Fruit fly (Drosophila melanogaster) whole organism, pupa: ENCODE results near the gene CG43145.

ENCODE experiments used
- CG10348 ChIP-seq: fragments of 200-800 bp; sonication (Bioruptor generic); IDR thresholded peaks from 2 replicates; pipeline ENCODE4 v1.3.6; 2022; ENCODE audit warnings: missing biosample characterization, missing genetic modification characterization
- CG12605 ChIP-seq: fragments of 200-800 bp; sonication (Bioruptor generic); IDR thresholded peaks from 2 replicates; pipeline ENCODE4 v1.3.6; 2022; ENCODE audit warnings: missing biosample characterization, missing genetic modification characterization
- CG13204 ChIP-seq: fragments of 200-800 bp; sonication (Bioruptor generic); optimal IDR thresholded peaks from 2 replicates; lab custom pipeline; 2018; ENCODE audit warnings: missing biosample characterization, mild to moderate bottlenecking, missing genetic modification characterization, moderate library complexity
- CG14655 ChIP-seq: fragments of 200-800 bp; sonication (Bioruptor generic); optimal IDR thresholded peaks from 3 replicates; lab custom pipeline; 2017; ENCODE audit warnings: mild to moderate bottlenecking, missing biosample characterization, missing genetic modification reagents, missing genetic modification characterization
- CG15710 ChIP-seq: fragments of 200-800 bp; sonication (Bioruptor generic); optimal IDR thresholded peaks from 2 replicates; lab custom pipeline; 2018; ENCODE audit warnings: missing biosample characterization, mild to moderate bottlenecking, missing genetic modification characterization, moderate library complexity
- CG17806 ChIP-seq: fragments of 200-800 bp; sonication (Bioruptor generic); optimal IDR thresholded peaks from 2 replicates; lab custom pipeline; 2018; ENCODE audit warnings: missing biosample characterization, mild to moderate bottlenecking, missing genetic modification characterization, moderate library complexity
- CG32121 ChIP-seq: fragments of 200-800 bp; sonication (Bioruptor generic); IDR thresholded peaks from 2 replicates; pipeline ENCODE4 v1.3.6; 2022; ENCODE audit warnings: missing biosample characterization, missing genetic modification characterization
- CG34367 ChIP-seq: fragments of 200-800 bp; sonication (Bioruptor generic); optimal IDR thresholded peaks from 2 replicates; lab custom pipeline; 2018; ENCODE audit warnings: missing biosample characterization, mild to moderate bottlenecking, missing genetic modification characterization
- CG4496 ChIP-seq: fragments of 200-800 bp; sonication (Bioruptor generic); IDR thresholded peaks from 3 replicates; pipeline ENCODE4 v1.3.6; 2022; ENCODE audit warnings: missing biosample characterization, missing genetic modification characterization
- CG8159 ChIP-seq: fragments of 200-800 bp; sonication (Bioruptor generic); optimal IDR thresholded peaks from 3 replicates; lab custom pipeline; 2018; ENCODE audit warnings: missing biosample characterization, mild to moderate bottlenecking, missing genetic modification characterization, moderate library complexity
- CG8301 ChIP-seq: fragments of 200-800 bp; sonication (Bioruptor generic); optimal IDR thresholded peaks from 2 replicates; lab custom pipeline; 2018; ENCODE audit warnings: missing biosample characterization, mild to moderate bottlenecking, missing genetic modification characterization
- CG9948 ChIP-seq: fragments of 200-800 bp; sonication (Bioruptor generic); optimal IDR thresholded peaks from 2 replicates; lab custom pipeline; 2018; ENCODE audit warnings: missing biosample characterization, mild to moderate bottlenecking, missing genetic modification characterization, moderate library complexity
- D1 ChIP-seq: fragments of 200-800 bp; sonication (Bioruptor generic); optimal IDR thresholded peaks from 2 replicates; lab custom pipeline; 2018; ENCODE audit warnings: missing biosample characterization, mild to moderate bottlenecking, missing genetic modification characterization, moderate library complexity
- EcR ChIP-seq: fragments of 200-800 bp; sonication (Bioruptor generic); optimal IDR thresholded peaks from 3 replicates; lab custom pipeline; 2019; ENCODE audit warnings: missing biosample characterization, missing genetic modification characterization, mild to moderate bottlenecking, moderate library complexity, missing genetic modification reagents
- Ets98B ChIP-seq: fragments of 200-800 bp; sonication (Bioruptor generic); IDR thresholded peaks from 2 replicates; pipeline ENCODE4 v1.3.6; 2022; ENCODE audit warnings: missing biosample characterization, missing genetic modification characterization
- Pif1A ChIP-seq: fragments of 200-800 bp; sonication (Bioruptor generic); optimal IDR thresholded peaks from 3 replicates; lab custom pipeline; 2016; ENCODE audit warnings: missing biosample characterization, missing genetic modification characterization
- Pif1B ChIP-seq: fragments of 200-800 bp; sonication (Bioruptor generic); optimal IDR thresholded peaks from 3 replicates; lab custom pipeline; 2016; ENCODE audit warnings: missing biosample characterization, missing genetic modification characterization
- Snoo ChIP-seq: fragments of 200-800 bp; sonication (Bioruptor generic); optimal IDR thresholded peaks from 3 replicates; lab custom pipeline; 2017; ENCODE audit warnings: missing biosample characterization, mild to moderate bottlenecking, missing genetic modification characterization, inconsistent platforms
- fd96Ca ChIP-seq: fragments of 200-800 bp; sonication (Bioruptor generic); IDR thresholded peaks from 3 replicates; pipeline ENCODE4 v1.3.6; 2022; ENCODE audit warnings: missing biosample characterization, missing genetic modification characterization
- gl ChIP-seq: fragments of 200-800 bp; sonication (Bioruptor generic); optimal IDR thresholded peaks from 2 replicates; lab custom pipeline; 2018; ENCODE audit warnings: missing biosample characterization, mild to moderate bottlenecking, missing genetic modification characterization
- rn ChIP-seq: fragments of 200-800 bp; sonication (Bioruptor generic); IDR thresholded peaks from 2 replicates; pipeline ENCODE4 v1.3.6; 2022; ENCODE audit warnings: missing biosample characterization, missing genetic modification characterization

Gene CG43145

DNA sequence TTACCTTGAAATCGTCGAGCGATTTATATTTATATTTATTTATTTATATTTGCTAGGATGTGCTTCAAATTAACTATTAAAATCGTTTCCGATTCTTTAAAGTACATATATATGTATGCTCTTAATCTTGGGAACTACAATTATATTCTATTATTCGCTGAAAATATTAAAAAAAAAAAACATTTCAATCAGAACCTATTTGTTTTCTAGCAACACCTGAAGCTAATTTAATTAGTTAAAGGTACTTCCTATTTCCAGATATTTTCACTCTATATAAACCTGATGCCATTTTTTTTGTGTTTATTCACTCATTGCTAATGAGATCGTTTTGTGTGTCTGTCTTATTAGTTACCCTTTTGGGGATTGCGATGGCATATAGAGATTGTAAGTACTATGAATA lies 636 bp upstream of the CG43145 start, which contains the start of gene CG42467:
CG42467 (plus strand) TSS at position 301 of the 400 bp plus-strand sequence.
- no peak for TF ChIP-seq CG4496 (GFP tag; lab: Robert Waterston, UW)
- TF ChIP-seq CG32121 (GFP tag; lab: Robert Waterston, UW) = no peak
- no peak for TF ChIP-seq fd96Ca
- no peak for TF ChIP-seq CG14655 (GFP tag; lab: Kevin White, UChicago)
- TF ChIP-seq Snoo = no peak
- TF ChIP-seq Ets98B = no peak
- no peak for TF ChIP-seq CG34367
- TF ChIP-seq EcR (GFP tag; lab: Kevin White, UChicago) = no peak
- no peak for TF ChIP-seq CG17806 (tag; lab: Kevin White, UChicago)
- TF ChIP-seq CG10348 (GFP tag; lab: Robert Waterston, UW) = no peak
- TF ChIP-seq Pif1A = no peak
- TF ChIP-seq CG15710 (tag; lab: Kevin White, UChicago) = no peak
- TF ChIP-seq gl (tag; lab: Kevin White, UChicago) = no peak
- TF ChIP-seq Pif1B (GFP tag; lab: Kevin White, UChicago) = no peak
- TF ChIP-seq CG8301 (tag; lab: Kevin White, UChicago) = no peak
- no peak for TF ChIP-seq CG13204 (GFP tag; lab: Kevin White, UChicago)
- TF ChIP-seq CG8159 (tag; lab: Kevin White, UChicago) = no peak
- TF ChIP-seq CG9948 (tag; lab: Kevin White, UChicago) = no peak

DNA sequence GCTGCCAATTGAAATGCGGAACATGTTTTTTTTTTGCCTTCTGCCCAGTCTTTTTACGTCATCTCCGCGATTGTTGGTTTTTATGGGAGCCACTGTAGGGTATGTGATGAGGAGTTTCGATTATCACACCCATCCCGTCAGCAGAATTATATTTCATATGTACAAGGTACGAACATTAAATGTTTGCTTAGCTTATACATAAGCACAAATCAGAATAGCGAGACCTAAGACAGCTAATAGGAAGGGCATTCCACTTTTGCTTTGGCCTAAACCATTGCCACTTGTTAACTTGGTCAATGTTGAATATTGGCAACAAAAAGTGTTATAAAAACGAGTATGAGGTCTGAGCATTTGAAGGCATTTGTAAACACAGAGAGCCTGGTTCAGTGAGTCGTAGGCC lies 1.6 kb downstream of the CG43145 start, which contains the start of gene CG2816:
CG2816 (plus strand) TSS at position 400 of the 400 bp plus-strand sequence.
- peak; percentile 97 for TF ChIP-seq fd96Ca
- TF ChIP-seq CG12605 (GFP tag; lab: Robert Waterston, UW) = peak; percentile 91
- no peak for TF ChIP-seq D1 (tag; lab: Kevin White, UChicago)
- TF ChIP-seq CG34367 = peak; percentile 47
- TF ChIP-seq gl (tag; lab: Kevin White, UChicago) = no peak
- TF ChIP-seq CG8301 (tag; lab: Kevin White, UChicago) = peak; percentile 85
- TF ChIP-seq CG14655 (GFP tag; lab: Kevin White, UChicago) = peak; percentile 89
- peak; percentile 91 for TF ChIP-seq rn (GFP tag; lab: Robert Waterston, UW)
- TF ChIP-seq CG17806 (tag; lab: Kevin White, UChicago) = peak; percentile 69
- TF ChIP-seq CG8159 (tag; lab: Kevin White, UChicago) = no peak
- TF ChIP-seq CG9948 (tag; lab: Kevin White, UChicago) = no peak
- peak; percentile 72 for TF ChIP-seq Snoo
- TF ChIP-seq Pif1B (GFP tag; lab: Kevin White, UChicago) = peak; percentile 81
- peak; percentile 96 for TF ChIP-seq Ets98B
- TF ChIP-seq EcR (GFP tag; lab: Kevin White, UChicago) = no peak
- peak; percentile 96 for TF ChIP-seq CG4496 (GFP tag; lab: Robert Waterston, UW)
- peak; percentile 82 for TF ChIP-seq Pif1A
- TF ChIP-seq CG13204 (GFP tag; lab: Kevin White, UChicago) = no peak
- peak; percentile 90 for TF ChIP-seq CG10348 (GFP tag; lab: Robert Waterston, UW)
- no peak for TF ChIP-seq CG15710 (tag; lab: Kevin White, UChicago)
- TF ChIP-seq CG32121 (GFP tag; lab: Robert Waterston, UW) = peak; percentile 96

DNA sequence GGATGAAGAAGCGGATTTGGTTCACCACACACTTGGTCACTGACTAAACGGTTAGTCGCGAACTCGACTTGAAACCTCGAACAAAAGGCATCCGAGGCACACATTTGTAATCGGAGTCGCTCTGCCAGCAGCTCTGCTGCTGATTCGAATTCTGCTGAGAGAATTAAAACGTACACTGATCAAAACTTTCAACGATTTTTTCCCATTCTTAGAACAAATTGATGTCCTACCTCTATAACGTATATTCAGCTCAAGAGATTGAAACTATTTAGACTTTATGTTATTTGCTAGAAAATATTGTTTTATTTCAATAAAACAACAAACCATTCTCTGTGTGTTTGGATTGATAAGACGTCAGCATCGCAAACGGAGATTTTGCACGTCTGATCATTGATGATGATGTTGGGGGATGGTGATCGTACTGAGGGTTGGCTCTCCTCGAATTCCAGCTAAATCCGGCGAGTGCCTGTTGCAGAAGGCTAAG lies 3.9 kb downstream of the CG43145 start, which contains the start of gene CG31778:
CG31778 (minus strand) TSS at position 51 of the 484 bp plus-strand sequence.
- TF ChIP-seq CG34367 (peak; percentile 74), gl (tag; lab: Kevin White, UChicago) (peak; percentile 45), Pif1A (peak; percentile 56), Pif1B (GFP tag; lab: Kevin White, UChicago) (peak; percentile 58), fd96Ca (peak; percentile 69), CG13204 (GFP tag; lab: Kevin White, UChicago) (peak; percentile 15), CG32121 (GFP tag; lab: Robert Waterston, UW) (peak; percentile 76), CG14655 (GFP tag; lab: Kevin White, UChicago) (peak; percentile 73), Snoo (peak; percentile 79), CG17806 (tag; lab: Kevin White, UChicago) (peak; percentile 81), EcR (GFP tag; lab: Kevin White, UChicago) (no peak), D1 (tag; lab: Kevin White, UChicago) (no peak), rn (GFP tag; lab: Robert Waterston, UW) (peak; percentile 36; the same call in 1 of the 2 replicates), CG12605 (GFP tag; lab: Robert Waterston, UW) (peak; percentile 58), CG15710 (tag; lab: Kevin White, UChicago) (peak; percentile 80), CG9948 (tag; lab: Kevin White, UChicago) (peak; percentile 60), CG8301 (tag; lab: Kevin White, UChicago) (peak; percentile 70), CG8159 (tag; lab: Kevin White, UChicago) (peak; percentile 77), Ets98B (peak; percentile 84), CG4496 (GFP tag; lab: Robert Waterston, UW) (peak; percentile 87), CG10348 (GFP tag; lab: Robert Waterston, UW) (no peak)

DNA sequence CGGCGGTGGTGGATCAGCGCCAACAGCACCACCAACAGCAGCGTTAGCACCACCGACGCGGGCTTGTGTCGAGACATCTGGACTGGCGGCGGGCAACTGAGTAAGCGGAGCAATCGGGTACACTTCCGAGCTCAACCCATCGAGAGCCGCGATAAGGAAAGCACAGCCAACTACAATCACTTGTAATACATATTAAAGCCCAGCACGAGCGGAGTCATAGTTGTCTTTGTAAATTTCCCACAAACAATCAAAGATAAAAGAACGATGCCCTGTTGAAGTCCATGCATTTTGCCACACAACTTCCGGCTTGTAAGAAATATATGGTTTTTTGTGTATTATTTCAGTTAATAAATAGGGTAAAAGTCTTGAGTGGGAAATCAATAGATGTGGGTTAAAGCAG lies 5.3 kb downstream of the CG43145 start, which contains the start of gene CG31777:
CG31777 (minus strand) TSS at position 101 of the 400 bp plus-strand sequence.
- TF ChIP-seq EcR (GFP tag; lab: Kevin White, UChicago) (peak; percentile 56), CG15710 (tag; lab: Kevin White, UChicago) (no peak)

DNA sequence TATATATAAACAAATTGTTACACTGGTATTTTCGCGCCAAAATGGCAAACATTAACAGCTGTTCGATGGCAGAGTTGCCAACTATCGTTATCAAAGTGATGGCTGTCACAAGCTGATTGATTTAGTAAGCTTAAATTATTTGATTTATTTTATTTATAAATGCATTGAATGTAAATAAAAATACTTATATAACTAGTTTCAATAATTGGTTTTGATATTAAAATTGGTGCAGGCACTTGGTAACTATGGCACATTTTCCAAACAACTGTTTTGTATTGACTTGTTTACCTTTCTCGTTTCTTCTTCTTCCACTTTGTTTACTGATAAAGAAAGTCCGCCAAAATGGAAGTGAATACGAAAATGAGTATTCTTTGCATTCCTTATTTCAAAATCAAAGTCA lies 10.0 kb downstream of the CG43145 start, which contains the start of gene cutlet:
cutlet (minus strand) TSS at position 84 of the 400 bp plus-strand sequence.
- no peak for TF ChIP-seq CG8159 (tag; lab: Kevin White, UChicago)
- TF ChIP-seq CG14655 (GFP tag; lab: Kevin White, UChicago) = no peak
- TF ChIP-seq D1 (tag; lab: Kevin White, UChicago) = no peak
- TF ChIP-seq CG9948 (tag; lab: Kevin White, UChicago) = no peak
- no peak for TF ChIP-seq CG17806 (tag; lab: Kevin White, UChicago)
- TF ChIP-seq Ets98B = no peak
- no peak for TF ChIP-seq EcR (GFP tag; lab: Kevin White, UChicago)
- no peak for TF ChIP-seq CG4496 (GFP tag; lab: Robert Waterston, UW)
